Fruit fly (Drosophila melanogaster): ENCODE results near the gene B52.

B52 gene

dm6 chr3R:13659865-13660738 is 1.0 kb upstream of the B52 start, which contains the start of gene Hrb87F (continued):
- TF ChIP-seq CG17802 (tag; optimal IDR thresholded peaks at IDR 0.05) = peak; percentile 98
- TF ChIP-seq CG4617 (GFP tag; optimal IDR thresholded peaks at IDR 0.05; ENCODE audit: borderline replicate concordance) = peak; percentile 15
- no peak for TF ChIP-seq zfh2 (GFP tag; optimal IDR thresholded peaks at IDR 0.05)
- TF ChIP-seq CrebB (tag; optimal IDR thresholded peaks at IDR 0.05) = peak; percentile 8
- TF ChIP-seq CG9215 (GFP tag; IDR thresholded peaks at IDR 0.05) = peak; percentile 12; the same call in 1 of the 2 replicates
- TF ChIP-seq CG15601 (tag; optimal IDR thresholded peaks at IDR 0.05) = no peak
- peak; percentile 60 for TF ChIP-seq CG7987 (GFP tag; optimal IDR thresholded peaks at IDR 0.05)
- peak; percentile 67 for TF ChIP-seq YL-1 (GFP tag; optimal IDR thresholded peaks at IDR 0.05)
- peak; percentile 89 for TF ChIP-seq Ets65A (GFP tag)
- TF ChIP-seq CG6272 (GFP tag; IDR thresholded peaks at IDR 0.05) = peak; percentile 46; the same call in 1 of the 2 replicates
- TF ChIP-seq hkb (optimal IDR thresholded peaks at IDR 0.05) = no peak
- 0 out of 2 replicates have a peak, but pooled peaks have one; percentile 12 for TF ChIP-seq hkb (GFP tag; IDR thresholded peaks at IDR 0.05)
- TF ChIP-seq HLH3B (GFP tag; IDR thresholded peaks at IDR 0.05) = no peak; the same call in 1 of the 2 replicates
- TF ChIP-seq HLHmδ (GFP tag; optimal IDR thresholded peaks at IDR 0.05) = peak; percentile 52
- TF ChIP-seq CG30020 (tag; optimal IDR thresholded peaks at IDR 0.05) = peak; percentile 93
- 0 out of 2 replicates have a peak, but pooled peaks have one; percentile 5 for TF ChIP-seq CG31441 (GFP tag; IDR thresholded peaks at IDR 0.05)
- peak; percentile 49 for TF ChIP-seq cg (GFP tag; optimal IDR thresholded peaks at IDR 0.05)
- peak; percentile 29 for TF ChIP-seq Sry-δ (GFP tag; optimal IDR thresholded peaks at IDR 0.05)
- no peak for TF ChIP-seq CG5245 (GFP tag; optimal IDR thresholded peaks at IDR 0.05)
- TF ChIP-seq her (GFP tag; optimal IDR thresholded peaks at IDR 0.05) = peak; percentile 29
- no peak for TF ChIP-seq HHEX (GFP tag; optimal IDR thresholded peaks at IDR 0.05)
- TF ChIP-seq wek (GFP tag; optimal IDR thresholded peaks at IDR 0.05) = peak; percentile 88
- peak; percentile 14; the same call in 1 of the 2 replicates for TF ChIP-seq CG3847 (GFP tag; IDR thresholded peaks at IDR 0.05)
- 0 out of 3 replicates have a peak, but pooled peaks have one; percentile 60 for TF ChIP-seq zfh1 (GFP tag; IDR thresholded peaks at IDR 0.05)
- 0 out of 2 replicates have a peak, but pooled peaks have one; percentile 19 for TF ChIP-seq esg (GFP tag; conservative IDR thresholded peaks at IDR 0.05)
- TF ChIP-seq Xbp1 (GFP tag; optimal IDR thresholded peaks at IDR 0.05) = no peak
- TF ChIP-seq pzg (GFP tag; optimal IDR thresholded peaks at IDR 0.05) = peak; percentile 51
- peak; percentile 25; the same call in 1 of the 2 replicates for TF ChIP-seq amos (GFP tag; IDR thresholded peaks at IDR 0.05; ENCODE audit: partially characterized antibody)
- TF ChIP-seq prd (optimal IDR thresholded peaks at IDR 0.05) = no peak
- peak; percentile 55; the same call in 2 of the 3 replicates for TF ChIP-seq prd (GFP tag; IDR thresholded peaks at IDR 0.05)
- TF ChIP-seq CG17568 (GFP tag; optimal IDR thresholded peaks at IDR 0.05) = peak; percentile 35
- TF ChIP-seq NFAT (GFP tag; IDR thresholded peaks at IDR 0.05) = peak; percentile 33; the same call in 1 of the 2 replicates
- peak; percentile 82 for TF ChIP-seq CG12659 (GFP tag; optimal IDR thresholded peaks at IDR 0.05)
- TF ChIP-seq sisA (GFP tag; IDR thresholded peaks at IDR 0.05) = 0 out of 2 replicates have a peak, but pooled peaks have one; percentile 18
- peak; percentile 81; the same call in 1 of the 3 replicates for TF ChIP-seq CG34422 (GFP tag; IDR thresholded peaks at IDR 0.05)
- TF ChIP-seq CG9932 (GFP tag; IDR thresholded peaks at IDR 0.05) = peak; percentile 67
- peak; percentile 80 for TF ChIP-seq sqz (GFP tag; optimal IDR thresholded peaks at IDR 0.05)
- TF ChIP-seq Rfx (GFP tag; IDR thresholded peaks at IDR 0.05) = peak; percentile 68
- 0 out of 2 replicates have a peak, but pooled peaks have one; percentile 9 for TF ChIP-seq bbx (GFP tag; IDR thresholded peaks at IDR 0.05; ENCODE audit: partially characterized antibody)
- peak; percentile 65 for TF ChIP-seq CG1603 (tag; optimal IDR thresholded peaks at IDR 0.05)
- TF ChIP-seq lov (optimal IDR thresholded peaks at IDR 0.05) = no peak
- TF ChIP-seq lov (GFP tag; IDR thresholded peaks at IDR 0.05) = peak; percentile 22; the same call in 1 of the 3 replicates
- TF ChIP-seq phol (tag; optimal IDR thresholded peaks at IDR 0.05) = peak; percentile 84
- no peak for TF ChIP-seq H2.0 (GFP tag; IDR thresholded peaks at IDR 0.05)
- 0 out of 2 replicates have a peak, but pooled peaks have one; percentile 38 for TF ChIP-seq CG11085 (GFP tag; IDR thresholded peaks at IDR 0.05)
- TF ChIP-seq Side (GFP tag; optimal IDR thresholded peaks at IDR 0.05) = peak; percentile 39
- TF ChIP-seq Sin3A (optimal IDR thresholded peaks at IDR 0.05) = peak; percentile 47
- peak; percentile 52; the same call in 1 of the 3 replicates for TF ChIP-seq ci (GFP tag; IDR thresholded peaks at IDR 0.05)
- peak; percentile 7; the same call in 1 of the 2 replicates for TF ChIP-seq ranshi (GFP tag; IDR thresholded peaks at IDR 0.05)
